Fruit fly (Drosophila melanogaster): ENCODE results near the gene okr.

Gene okr

dm6 chr2L:3039774-3040173 lies 47.2 kb upstream of the okr start, which contains the start of the genes cnir and CG17221 (continued):
- TF ChIP-seq pum (GFP tag; optimal IDR thresholded peaks at IDR 0.05) (peak; percentile 69), Nf-YA (GFP tag; IDR thresholded peaks at IDR 0.05) (no peak), onecut (GFP tag; IDR thresholded peaks at IDR 0.05) (peak; percentile 88), CG17829 (tag; optimal IDR thresholded peaks at IDR 0.05) (peak; percentile 68), jigr1 (GFP tag; IDR thresholded peaks at IDR 0.05) (no peak; the same call in 2 of the 3 replicates), Neu2 (GFP tag; optimal IDR thresholded peaks at IDR 0.05; ENCODE audit: borderline replicate concordance) (no peak), CTCF (GFP tag; optimal IDR thresholded peaks at IDR 0.05) (peak; percentile 42), CG8388 (GFP tag; optimal IDR thresholded peaks at IDR 0.05) (peak; percentile 23), trh (GFP tag; optimal IDR thresholded peaks at IDR 0.05) (no peak), CG15073 (GFP tag; optimal IDR thresholded peaks at IDR 0.05) (no peak), Dfd (GFP tag; optimal IDR thresholded peaks at IDR 0.05) (no peak), yki (optimal IDR thresholded peaks at IDR 0.05) (no peak), BtbVII (GFP tag; optimal IDR thresholded peaks at IDR 0.05) (peak; percentile 32), Ssrp (tag; optimal IDR thresholded peaks at IDR 0.05) (peak; percentile 37), CG13296 (GFP tag; optimal IDR thresholded peaks at IDR 0.05) (peak; percentile 63), CG18262 (tag; optimal IDR thresholded peaks at IDR 0.05) (peak; percentile 55), fd3F (GFP tag; optimal IDR thresholded peaks at IDR 0.05) (peak; percentile 58), CkIIα-i1 (GFP tag; IDR thresholded peaks at IDR 0.05) (no peak), CG11093 (GFP tag; IDR thresholded peaks at IDR 0.05) (no peak), CG4404 (GFP tag; IDR thresholded peaks at IDR 0.05) (no peak; the same call in 1 of the 2 replicates), zen (tag; optimal IDR thresholded peaks at IDR 0.05) (peak; percentile 78), h (optimal IDR thresholded peaks at IDR 0.05) (no peak), hth (optimal IDR thresholded peaks at IDR 0.05) (no peak), CG10209 (GFP tag; optimal IDR thresholded peaks at IDR 0.05) (peak; percentile 42), tx (GFP tag; optimal IDR thresholded peaks at IDR 0.05) (peak; percentile 64), tup (GFP tag; optimal IDR thresholded peaks at IDR 0.05) (peak; percentile 43), org-1 (GFP tag; optimal IDR thresholded peaks at IDR 0.05) (no peak), CG6175 (GFP tag; IDR thresholded peaks at IDR 0.05) (no peak), kay (GFP tag; optimal IDR thresholded peaks at IDR 0.05) (peak; percentile 18), ftz-f1 (GFP tag; optimal IDR thresholded peaks at IDR 0.05) (no peak), ci (GFP tag; IDR thresholded peaks at IDR 0.05) (no peak), CG6765 (GFP tag; optimal IDR thresholded peaks at IDR 0.05) (no peak), CG5953 (GFP tag; IDR thresholded peaks at IDR 0.05) (no peak), CG6683 (GFP tag; optimal IDR thresholded peaks at IDR 0.05) (no peak), chm (GFP tag; IDR thresholded peaks at IDR 0.05) (peak; percentile 45), CG10959 (GFP tag; IDR thresholded peaks at IDR 0.05) (no peak), CG9609 (GFP tag; optimal IDR thresholded peaks at IDR 0.05) (peak; percentile 61), Ets65A (GFP tag) (peak; percentile 88), CG6813 (GFP tag; optimal IDR thresholded peaks at IDR 0.05) (no peak), lbe (GFP tag; optimal IDR thresholded peaks at IDR 0.05) (peak; percentile 81), gce (GFP tag; IDR thresholded peaks at IDR 0.05) (no peak), gsb (GFP tag; IDR thresholded peaks at IDR 0.05) (no peak), mam (GFP tag; optimal IDR thresholded peaks at IDR 0.05) (peak; percentile 77), bcd (GFP tag; optimal IDR thresholded peaks at IDR 0.05) (peak; percentile 51), chif (GFP tag; optimal IDR thresholded peaks at IDR 0.05) (peak; percentile 50 to 68), ase (GFP tag; IDR thresholded peaks at IDR 0.05) (no peak; the same call in 2 of the 3 replicates), CG7372 (GFP tag; IDR thresholded peaks at IDR 0.05) (peak; percentile 50), kni (GFP tag; optimal IDR thresholded peaks at IDR 0.05) (peak; percentile 60), CG18619 (GFP tag; optimal IDR thresholded peaks at IDR 0.05) (peak; percentile 35), CG17912 (GFP tag; optimal IDR thresholded peaks at IDR 0.05) (peak; percentile 1), ab (GFP tag; optimal IDR thresholded peaks at IDR 0.05) (no peak), gcm2 (GFP tag; optimal IDR thresholded peaks at IDR 0.05) (peak; percentile 53), lov (optimal IDR thresholded peaks at IDR 0.05) (no peak), lov (GFP tag; IDR thresholded peaks at IDR 0.05) (no peak), lilli (GFP tag; optimal IDR thresholded peaks at IDR 0.05) (peak; percentile 87)
